Fruit fly (Drosophila melanogaster) whole organism, embryonic: ENCODE results near the gene Nep6.

ENCODE experiments used
- Aef1 ChIP-seq: fragments of 200-800 bp; sonication (Bioruptor generic); IDR thresholded peaks from 3 replicates; pipeline ENCODE4 v1.3.6; 2022; ENCODE audit warnings: missing biosample characterization, missing genetic modification characterization
- Atf-2 ChIP-seq: fragments of 200-800 bp; sonication (Bioruptor generic); optimal IDR thresholded peaks from 2 replicates; lab custom pipeline; 2016; ENCODE audit warnings: missing biosample characterization, missing genetic modification characterization
- CG1024 ChIP-seq: fragments of 200-800 bp; sonication (Bioruptor generic); IDR thresholded peaks from 2 replicates; pipeline ENCODE4 v1.3.6; 2022; ENCODE audit warnings: missing biosample characterization, missing genetic modification characterization
- CG11085 ChIP-seq: fragments of 200-800 bp; sonication (Bioruptor generic); IDR thresholded peaks from 2 replicates; pipeline ENCODE4 v1.3.6; 2022; ENCODE audit warnings: missing biosample characterization, missing genetic modification characterization
- CG12391 ChIP-seq: fragments of 200-800 bp; sonication (Bioruptor generic); optimal IDR thresholded peaks from 3 replicates; lab custom pipeline; 2018; ENCODE audit warnings: missing biosample characterization, mild to moderate bottlenecking, missing genetic modification characterization, moderate library complexity
- CG13775 ChIP-seq: fragments of 200-800 bp; sonication (Bioruptor generic); optimal IDR thresholded peaks from 3 replicates; lab custom pipeline; 2017; ENCODE audit warnings: missing biosample characterization, mild to moderate bottlenecking, missing genetic modification characterization
- CG15073 ChIP-seq: fragments of 200-800 bp; sonication (Bioruptor generic); optimal IDR thresholded peaks from 2 replicates; lab custom pipeline; 2016; ENCODE audit warnings: missing biosample characterization, missing genetic modification characterization
- CG16813 ChIP-seq: fragments of 200-800 bp; sonication (Bioruptor generic); IDR thresholded peaks from 3 replicates; pipeline ENCODE4 v1.3.6; 2022; ENCODE audit warnings: missing biosample characterization, missing genetic modification characterization; ENCODE audit not compliant: partially characterized antibody
- CG17328 ChIP-seq: fragments of 200-800 bp; sonication (Bioruptor generic); IDR thresholded peaks from 2 replicates; pipeline ENCODE4 v1.3.6; 2022; ENCODE audit warnings: missing biosample characterization, missing genetic modification characterization
- CG31441 ChIP-seq: fragments of 200-800 bp; sonication (Bioruptor generic); IDR thresholded peaks from 2 replicates; pipeline ENCODE4 v1.3.6; 2022; ENCODE audit warnings: missing biosample characterization, missing genetic modification characterization
- CG42726 ChIP-seq: fragments of 200-800 bp; sonication (Bioruptor generic); IDR thresholded peaks from 2 replicates; pipeline ENCODE4 v1.3.6; 2022; ENCODE audit warnings: missing biosample characterization, missing genetic modification characterization; ENCODE audit not compliant: partially characterized antibody
- CG4282 ChIP-seq: fragments of 200-800 bp; sonication (Bioruptor generic); optimal IDR thresholded peaks from 2 replicates; lab custom pipeline; 2016; ENCODE audit warnings: missing biosample characterization, missing genetic modification characterization
- CG6175 ChIP-seq: fragments of 200-800 bp; sonication (Bioruptor generic); IDR thresholded peaks from 3 replicates; pipeline ENCODE4 v1.3.6; 2022; ENCODE audit warnings: missing biosample characterization, missing genetic modification characterization
- CG6854 ChIP-seq: fragments of 200-800 bp; sonication (Bioruptor generic); optimal IDR thresholded peaks from 3 replicates; lab custom pipeline; 2017; ENCODE audit warnings: missing biosample characterization, mild to moderate bottlenecking, missing genetic modification characterization
- CG7928 ChIP-seq: fragments of 200-800 bp; sonication (Bioruptor generic); optimal IDR thresholded peaks from 2 replicates; lab custom pipeline; 2017; ENCODE audit warnings: missing biosample characterization, mild to moderate bottlenecking, missing genetic modification characterization
- CG7963 ChIP-seq: fragments of 200-800 bp; sonication (Bioruptor generic); IDR thresholded peaks from 3 replicates; pipeline ENCODE4 v1.3.6; 2022; ENCODE audit warnings: missing biosample characterization, missing genetic modification characterization; ENCODE audit not compliant: partially characterized antibody
- CG8281 ChIP-seq: fragments of 200-800 bp; sonication (Bioruptor generic); optimal IDR thresholded peaks from 2 replicates; lab custom pipeline; 2018; ENCODE audit warnings: missing biosample characterization, mild to moderate bottlenecking, missing genetic modification characterization, moderate library complexity
- CG8478 ChIP-seq: fragments of >200 bp; optimal IDR thresholded peaks from 2 replicates; lab custom pipeline; 2018
- CG8765 ChIP-seq: fragments of 200-800 bp; sonication (Bioruptor generic); IDR thresholded peaks from 2 replicates; pipeline ENCODE4 v1.3.6; 2022; ENCODE audit warnings: missing biosample characterization, missing genetic modification characterization
- Dip3 ChIP-seq: fragments of 200-800 bp; sonication (Bioruptor generic); optimal IDR thresholded peaks from 3 replicates; lab custom pipeline; 2016; ENCODE audit warnings: missing biosample characterization, missing genetic modification characterization
- Dll ChIP-seq: fragments of 200-800 bp; sonication (Bioruptor generic); IDR thresholded peaks from 4 replicates; pipeline ENCODE4 v1.3.6; 2022; ENCODE audit warnings: missing biosample characterization, missing genetic modification characterization; ENCODE audit not compliant: partially characterized antibody
- H15 ChIP-seq: fragments of 200-800 bp; sonication (Bioruptor generic); IDR thresholded peaks from 3 replicates; pipeline ENCODE4 v1.3.6; 2022; ENCODE audit warnings: missing biosample characterization, missing genetic modification characterization
- HLH4C ChIP-seq: fragments of 200-800 bp; sonication (Bioruptor generic); IDR thresholded peaks from 3 replicates; pipeline ENCODE4 v1.3.6; 2022; ENCODE audit warnings: missing biosample characterization, missing genetic modification characterization; ENCODE audit not compliant: partially characterized antibody
- Hmx ChIP-seq: fragments of 200-800 bp; sonication (Bioruptor generic); optimal IDR thresholded peaks from 2 replicates; lab custom pipeline; 2016; ENCODE audit warnings: missing biosample characterization, missing genetic modification characterization
- Hr3 ChIP-seq: fragments of 200-800 bp; sonication (Bioruptor generic); optimal IDR thresholded peaks from 3 replicates; lab custom pipeline; 2016; ENCODE audit warnings: missing biosample characterization, missing genetic modification characterization
- Myb ChIP-seq: fragments of 200-800 bp; sonication (Bioruptor generic); optimal IDR thresholded peaks from 2 replicates; lab custom pipeline; 2016; ENCODE audit warnings: missing biosample characterization, missing genetic modification characterization
- NK7.1 ChIP-seq: fragments of 200-800 bp; sonication (Bioruptor generic); optimal IDR thresholded peaks from 3 replicates; lab custom pipeline; 2016; ENCODE audit warnings: missing biosample characterization, missing genetic modification characterization
- Oli ChIP-seq: fragments of 200-800 bp; sonication (Bioruptor generic); optimal IDR thresholded peaks from 2 replicates; lab custom pipeline; 2018; ENCODE audit warnings: missing biosample characterization, mild to moderate bottlenecking, missing genetic modification characterization, moderate library complexity
- Opbp ChIP-seq: fragments of 200-800 bp; sonication (Bioruptor generic); IDR thresholded peaks from 3 replicates; pipeline ENCODE4 v1.3.6; 2022; ENCODE audit warnings: missing biosample characterization, missing genetic modification characterization; ENCODE audit not compliant: partially characterized antibody
- Rfx ChIP-seq: fragments of 200-800 bp; sonication (Bioruptor generic); IDR thresholded peaks from 2 replicates; pipeline ENCODE4 v1.3.6; 2022; ENCODE audit warnings: missing biosample characterization, missing genetic modification characterization
- Taf1 ChIP-seq: fragments of 200-800 bp; sonication (Bioruptor generic); IDR thresholded peaks from 2 replicates; pipeline ENCODE4 v1.3.6; 2022; ENCODE audit warnings: missing biosample characterization, missing genetic modification characterization
- bowl ChIP-seq: fragments of 200-800 bp; sonication (Bioruptor generic); IDR thresholded peaks from 2 replicates; pipeline ENCODE4 v1.3.6; 2022; ENCODE audit warnings: missing biosample characterization, missing genetic modification characterization
- ci ChIP-seq: fragments of 200-800 bp; sonication (Bioruptor generic); IDR thresholded peaks from 3 replicates; pipeline ENCODE4 v1.3.6; 2022; ENCODE audit warnings: missing biosample characterization, missing genetic modification characterization
- crp ChIP-seq, 2 experiments: fragments of 200-800 bp; sonication (Bioruptor generic); optimal IDR thresholded peaks; 2 replicates in 1 of 2; 3 replicates in 1 of 2; lab custom pipeline; 2017; ENCODE audit warnings: missing biosample characterization in 2 of 2, missing genetic modification characterization in 2 of 2, mild to moderate bottlenecking in 1 of 2, moderate library complexity in 1 of 2
- fd102C ChIP-seq: fragments of 200-800 bp; sonication (Bioruptor generic); optimal IDR thresholded peaks from 2 replicates; lab custom pipeline; 2018; ENCODE audit warnings: missing biosample characterization, mild to moderate bottlenecking, missing genetic modification characterization, moderate library complexity
- fd64A ChIP-seq: fragments of 200-800 bp; sonication (Bioruptor generic); optimal IDR thresholded peaks from 3 replicates; lab custom pipeline; 2018; ENCODE audit warnings: missing biosample characterization, mild to moderate bottlenecking, missing genetic modification characterization
- gem ChIP-seq: fragments of 200-800 bp; sonication (Bioruptor generic); optimal IDR thresholded peaks from 2 replicates; lab custom pipeline; 2019; ENCODE audit warnings: missing biosample characterization, mild to moderate bottlenecking, missing genetic modification characterization, moderate library complexity
- gsb-n ChIP-seq: fragments of 200-800 bp; sonication (Bioruptor generic); optimal IDR thresholded peaks from 3 replicates; lab custom pipeline; 2018; ENCODE audit warnings: missing biosample characterization, mild to moderate bottlenecking, missing genetic modification characterization
- insv ChIP-seq, 2 experiments: fragments of 200-800 bp; sonication (Bioruptor generic); optimal IDR thresholded peaks; 3 replicates each; lab custom pipeline; 2016 to 2018; ENCODE audit warnings: missing biosample characterization in 2 of 2, missing genetic modification characterization in 2 of 2
- kah ChIP-seq: fragments of 200-800 bp; sonication (Bioruptor generic); optimal IDR thresholded peaks from 2 replicates; lab custom pipeline; 2018; ENCODE audit warnings: missing biosample characterization, mild to moderate bottlenecking, missing genetic modification characterization
- klu ChIP-seq: fragments of 200-800 bp; sonication (Bioruptor generic); IDR thresholded peaks from 2 replicates; pipeline ENCODE4 v1.3.6; 2022; ENCODE audit warnings: missing biosample characterization, missing genetic modification characterization
- lilli ChIP-seq: fragments of 200-800 bp; sonication (Bioruptor generic); optimal IDR thresholded peaks from 3 replicates; lab custom pipeline; 2016; ENCODE audit warnings: missing biosample characterization, missing genetic modification characterization
- pita ChIP-seq: fragments of 200-800 bp; sonication (Bioruptor generic); optimal IDR thresholded peaks from 2 replicates; lab custom pipeline; 2017; ENCODE audit warnings: missing biosample characterization, mild to moderate bottlenecking, missing genetic modification characterization
- pnt ChIP-seq: fragments of 200-800 bp; sonication (Bioruptor generic); optimal IDR thresholded peaks from 3 replicates; lab custom pipeline; 2016; ENCODE audit warnings: missing biosample characterization, missing genetic modification characterization
- sd ChIP-seq: fragments of 200-800 bp; sonication (Bioruptor generic); optimal IDR thresholded peaks from 3 replicates; lab custom pipeline; 2018; ENCODE audit warnings: missing biosample characterization, mild to moderate bottlenecking, missing genetic modification characterization, moderate library complexity
- sens-2 ChIP-seq: fragments of 200-800 bp; sonication (Bioruptor generic); IDR thresholded peaks from 2 replicates; pipeline ENCODE4 v1.3.6; 2022; ENCODE audit warnings: missing biosample characterization, missing genetic modification characterization
- sima ChIP-seq: fragments of 200-800 bp; sonication (Bioruptor generic); optimal IDR thresholded peaks from 2 replicates; lab custom pipeline; 2016; ENCODE audit warnings: missing biosample characterization, missing genetic modification characterization
- sna ChIP-seq: fragments of 200-800 bp; sonication (Bioruptor generic); IDR thresholded peaks from 2 replicates; pipeline ENCODE4 v1.3.6; 2022; ENCODE audit warnings: missing biosample characterization, missing genetic modification characterization; ENCODE audit not compliant: partially characterized antibody
- sug ChIP-seq: fragments of 200-800 bp; optimal IDR thresholded peaks from 2 replicates; lab custom pipeline; 2019; ENCODE audit warnings: missing biosample characterization, mild to moderate bottlenecking, missing genetic modification characterization, moderate library complexity
- tna ChIP-seq: fragments of 200-800 bp; sonication (Bioruptor generic); IDR thresholded peaks from 2 replicates; pipeline ENCODE4 v1.3.6; 2022; ENCODE audit warnings: missing biosample characterization, missing genetic modification characterization; ENCODE audit not compliant: partially characterized antibody
- tx ChIP-seq: fragments of 200-800 bp; sonication (Bioruptor generic); optimal IDR thresholded peaks from 2 replicates; lab custom pipeline; 2016; ENCODE audit warnings: missing biosample characterization, missing genetic modification characterization
- zf30C ChIP-seq: fragments of 200-800 bp; sonication (Bioruptor generic); optimal IDR thresholded peaks from 3 replicates; lab custom pipeline; 2018; ENCODE audit warnings: missing biosample characterization, mild to moderate bottlenecking, missing genetic modification characterization

Nep6 gene

DNA sequence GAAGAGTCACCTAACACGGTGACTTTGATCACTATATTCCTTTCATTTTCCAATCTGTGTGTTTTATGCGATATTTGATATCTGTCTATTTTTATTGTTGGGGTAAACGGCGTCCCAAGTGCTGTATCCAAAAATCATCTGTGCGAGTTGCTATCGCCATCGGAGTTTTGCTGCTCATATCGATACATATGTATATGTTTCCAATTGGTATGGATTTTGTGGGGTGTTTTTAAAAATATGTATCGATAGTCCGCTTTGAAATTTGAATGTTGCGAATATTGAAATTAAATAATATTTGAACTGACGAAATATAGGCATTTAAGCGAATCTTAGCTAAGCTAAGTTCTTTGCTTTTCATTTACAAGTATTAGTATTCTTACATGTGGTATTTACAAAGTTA is 38.0 kb upstream of the Nep6 start, which contains the start of gene pira (continued):
- TF ChIP-seq sima (GFP tag; lab: Kevin White, UChicago) = no peak
- TF ChIP-seq lilli (GFP tag; lab: Kevin White, UChicago) = no peak
- TF ChIP-seq gsb-n = no peak
- TF ChIP-seq tna (GFP tag; lab: Robert Waterston, UW) = peak; percentile 68
- peak; percentile 9; the same call in 1 of the 2 replicates for TF ChIP-seq CG42726 (GFP tag; lab: Robert Waterston, UW)
- peak; percentile 68 for TF ChIP-seq CG7963 (GFP tag; lab: Robert Waterston, UW)
- TF ChIP-seq tx (GFP tag; lab: Kevin White, UChicago) = no peak
- TF ChIP-seq klu = no peak
- TF ChIP-seq CG1024 = no peak
- TF ChIP-seq Atf-2 (GFP tag; lab: Kevin White, UChicago) = no peak
- no peak for TF ChIP-seq Myb (GFP tag; lab: Kevin White, UChicago)
- no peak for TF ChIP-seq CG11085 (GFP tag; lab: Robert Waterston, UW)
- no peak for TF ChIP-seq CG6175 (GFP tag; lab: Robert Waterston, UW)
- no peak for TF ChIP-seq CG8765
- peak; percentile 71 for TF ChIP-seq CG16813
- no peak for TF ChIP-seq CG8478 (lab: Kevin White, UChicago)
- no peak for TF ChIP-seq CG15073 (GFP tag; lab: Kevin White, UChicago)
- TF ChIP-seq sug (tag; lab: Kevin White, UChicago) = no peak
- TF ChIP-seq Opbp (GFP tag; lab: Robert Waterston, UW) = peak; percentile 80; the same call in 2 of the 3 replicates
- TF ChIP-seq Dip3 (GFP tag; lab: Kevin White, UChicago) = no peak
- TF ChIP-seq Oli (tag; lab: Kevin White, UChicago) = no peak
- no peak for TF ChIP-seq CG7928 (GFP tag; lab: Kevin White, UChicago)
- TF ChIP-seq NK7.1 = no peak
- TF ChIP-seq insv (GFP tag; optimal IDR thresholded peaks at IDR 0.05; lab: Kevin White, UChicago) = peak in 1 of 2 experiments; percentile 44
- no peak for TF ChIP-seq Aef1 (GFP tag; lab: Robert Waterston, UW)
- no peak for TF ChIP-seq Hmx (GFP tag; lab: Kevin White, UChicago)
- no peak for TF ChIP-seq sens-2 (GFP tag; lab: Robert Waterston, UW)
- no peak for TF ChIP-seq CG13775 (GFP tag; lab: Kevin White, UChicago)
- peak; percentile 78 for TF ChIP-seq Dll (GFP tag; lab: Robert Waterston, UW)
- TF ChIP-seq Rfx (GFP tag; lab: Robert Waterston, UW) = no peak
- TF ChIP-seq sd (tag; lab: Kevin White, UChicago) = no peak
- TF ChIP-seq sna (GFP tag; lab: Robert Waterston, UW) = peak; percentile 55
- TF ChIP-seq gem (tag; lab: Kevin White, UChicago) = no peak
- no peak for TF ChIP-seq CG31441
- no peak for TF ChIP-seq H15 (GFP tag; lab: Robert Waterston, UW)
- peak; percentile 84 for TF ChIP-seq HLH4C
- no peak for TF ChIP-seq CG8281 (tag; lab: Kevin White, UChicago)
- no peak for TF ChIP-seq CG6854
- TF ChIP-seq crp (GFP tag; optimal IDR thresholded peaks at IDR 0.05; lab: Kevin White, UChicago) = peak in 1 of 2 experiments; percentile 47
- no peak for TF ChIP-seq CG4282
- TF ChIP-seq kah (GFP tag; lab: Kevin White, UChicago) = no peak
- TF ChIP-seq Taf1 (GFP tag; lab: Robert Waterston, UW) = no peak
- TF ChIP-seq fd102C (GFP tag; lab: Kevin White, UChicago) = no peak
- no peak for TF ChIP-seq Hr3 (GFP tag; lab: Kevin White, UChicago)
- TF ChIP-seq fd64A = no peak
- TF ChIP-seq bowl = no peak
- no peak for TF ChIP-seq pnt
- TF ChIP-seq CG12391 (tag; lab: Kevin White, UChicago) = no peak
- TF ChIP-seq pita (GFP tag; lab: Kevin White, UChicago) = no peak
- TF ChIP-seq CG17328 = no peak
- TF ChIP-seq ci (GFP tag; lab: Robert Waterston, UW) = no peak
- no peak for TF ChIP-seq zf30C (GFP tag; lab: Kevin White, UChicago)
